Worm (Caenorhabditis elegans): Measurements from ENCODE around the gene lin-12.

lin-12 gene

DNA sequence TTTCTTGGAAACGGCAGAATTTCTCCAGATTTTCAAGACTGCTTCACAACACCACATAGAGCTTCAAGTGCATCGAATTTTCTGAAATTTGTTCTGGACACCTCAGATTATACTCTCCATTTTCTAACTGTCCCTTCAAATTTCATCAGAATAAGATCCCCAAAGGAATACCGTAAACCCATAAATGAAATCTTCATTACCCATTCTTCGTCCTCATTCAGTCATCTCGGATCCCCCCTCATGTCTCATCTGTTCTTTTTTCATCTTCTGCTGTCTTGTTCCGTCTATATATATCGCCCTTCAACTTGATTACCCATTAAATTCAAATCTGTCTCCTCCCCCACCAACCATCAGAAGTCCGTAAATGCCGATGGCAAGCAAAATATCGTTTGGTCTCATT lies 42.8 kb upstream of the lin-12 start:
- no peak for TF ChIP-seq nhr-12 (tag; optimal IDR thresholded peaks at IDR 0.05)
- no peak for TF ChIP-seq ztf-11 (tag; optimal IDR thresholded peaks at IDR 0.05)
- no peak for TF ChIP-seq jun-1 (tag; optimal IDR thresholded peaks at IDR 0.05)
- no peak for TF ChIP-seq ceh-16 (tag; optimal IDR thresholded peaks at IDR 0.05)
- no peak for TF ChIP-seq nhr-23 (tag; optimal IDR thresholded peaks at IDR 0.05)
- no peak for TF ChIP-seq nhr-28 (tag; optimal IDR thresholded peaks at IDR 0.05)
- no peak for TF ChIP-seq aly-2 (tag; optimal IDR thresholded peaks at IDR 0.05)
- TF ChIP-seq unc-39 (tag; optimal IDR thresholded peaks at IDR 0.05) = no peak
- no peak for TF ChIP-seq ceh-82 (tag; optimal IDR thresholded peaks at IDR 0.05)
- no peak for TF ChIP-seq lin-39 (tag; optimal IDR thresholded peaks at IDR 0.05)

- TF ChIP-seq ztf-11 (tag; optimal IDR thresholded peaks at IDR 0.05) (no peak), nhr-25 (tag; optimal IDR thresholded peaks at IDR 0.05) (peak; percentile 17)
Observed at ce11 chrIII:9112479-9112878, 41.2 kb upstream of the lin-12 start.

DNA sequence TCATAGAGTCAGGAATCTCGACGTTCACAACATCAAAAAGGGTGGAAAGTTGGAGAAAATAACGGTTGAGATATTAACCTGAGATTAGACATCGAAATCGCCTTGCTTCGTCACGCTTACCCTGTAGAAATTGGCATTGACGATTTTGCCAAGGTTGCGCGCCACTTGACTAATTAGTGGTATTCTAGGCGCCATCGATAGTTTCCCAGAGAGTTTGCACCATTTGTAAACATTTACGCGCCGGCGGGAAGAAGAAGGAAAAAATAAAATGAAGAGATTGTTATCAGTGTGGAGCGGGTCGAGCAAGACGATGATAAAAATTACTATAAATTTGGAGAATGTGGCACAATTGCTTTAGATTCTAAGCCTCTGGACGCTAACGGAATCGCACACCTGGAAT lies 39.0 kb upstream of the lin-12 start:
- peak; percentile 17 for TF ChIP-seq nhr-25 (tag; optimal IDR thresholded peaks at IDR 0.05)
- TF ChIP-seq aly-2 (tag; optimal IDR thresholded peaks at IDR 0.05) = no peak
- peak; percentile 46 for TF ChIP-seq elt-2 (tag; optimal IDR thresholded peaks at IDR 0.05)
- no peak for TF ChIP-seq eor-1 (tag; optimal IDR thresholded peaks at IDR 0.05)

ce11 chrIII:9109726-9110125 lies 38.5 kb upstream of the lin-12 start:
- TF ChIP-seq R02D3.7 (tag; optimal IDR thresholded peaks at IDR 0.05) = no peak

ce11 chrIII:9109172-9109571 lies 37.9 kb upstream of the lin-12 start, which contains the start of gene cya-1:
TSS of gene cya-1 (minus strand) at chrIII:9109272.
- no peak for TF ChIP-seq egl-5 (tag; optimal IDR thresholded peaks at IDR 0.05)
- TF ChIP-seq ceh-16 (tag; optimal IDR thresholded peaks at IDR 0.05) = no peak
- no peak for TF ChIP-seq elt-2 (tag; optimal IDR thresholded peaks at IDR 0.05)
- no peak for TF ChIP-seq R02D3.7 (tag; optimal IDR thresholded peaks at IDR 0.05)
- no peak for TF ChIP-seq fos-1 (tag; optimal IDR thresholded peaks at IDR 0.05)

ce11 chrIII:9105653-9106052 lies 34.4 kb upstream of the lin-12 start:
- TF ChIP-seq lin-39 (tag; optimal IDR thresholded peaks at IDR 0.05) = no peak

DNA sequence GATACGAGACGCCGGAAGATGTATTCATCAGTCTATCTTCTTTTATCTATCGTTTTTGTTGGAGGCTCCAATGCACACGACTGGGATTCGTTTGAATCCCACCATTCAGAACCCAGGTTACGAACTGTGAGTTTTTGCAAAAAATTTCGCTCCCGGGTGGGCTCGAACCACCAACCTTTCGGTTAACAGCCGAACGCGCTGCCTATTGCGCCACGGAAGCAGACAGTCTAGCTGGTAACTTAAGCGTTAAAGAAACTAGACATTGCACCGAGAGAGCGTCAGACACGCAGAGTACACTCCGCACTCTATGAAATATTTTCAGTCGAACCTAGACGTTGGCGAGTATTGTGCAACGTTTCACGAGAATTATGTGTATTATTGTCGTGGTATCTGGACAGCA lies 32.8 kb upstream of the lin-12 start:
- TF ChIP-seq fkh-10 (GFP tag; optimal IDR thresholded peaks at IDR 0.05) = no peak
- TF ChIP-seq lin-39 (tag; optimal IDR thresholded peaks at IDR 0.05) = peak; percentile 19
- TF ChIP-seq nhr-237 (tag; optimal IDR thresholded peaks at IDR 0.05) = no peak
- TF ChIP-seq pqm-1 (tag; optimal IDR thresholded peaks at IDR 0.05) = peak; percentile 26
- peak; percentile 9 for TF ChIP-seq nhr-25 (tag; optimal IDR thresholded peaks at IDR 0.05)
- TF ChIP-seq elt-2 (tag; optimal IDR thresholded peaks at IDR 0.05) = peak; percentile 34
- peak; percentile 24 for TF ChIP-seq nhr-43 (tag; optimal IDR thresholded peaks at IDR 0.05; ENCODE audit: poor library complexity, severe bottlenecking)
- TF ChIP-seq nfya-1 (tag; optimal IDR thresholded peaks at IDR 0.05; ENCODE audit: insufficient read depth) = no peak
- TF ChIP-seq ama-1 (optimal IDR thresholded peaks at IDR 0.05) = peak; percentile 30
- TF ChIP-seq skn-1 (tag; optimal IDR thresholded peaks at IDR 0.05) = peak; percentile 17
- no peak for TF ChIP-seq egl-27 (tag; optimal IDR thresholded peaks at IDR 0.05)
- no peak for TF ChIP-seq R02D3.7 (tag; optimal IDR thresholded peaks at IDR 0.05)
- no peak for TF ChIP-seq mdl-1 (tag; optimal IDR thresholded peaks at IDR 0.05)
- peak; percentile 15 for TF ChIP-seq lsy-12 (tag; optimal IDR thresholded peaks at IDR 0.05)

- TF ChIP-seq fkh-2 (tag; optimal IDR thresholded peaks at IDR 0.05) = no peak
- no peak for TF ChIP-seq ceh-28 (tag; optimal IDR thresholded peaks at IDR 0.05)
- TF ChIP-seq pha-4 (tag; optimal IDR thresholded peaks at IDR 0.05) = no peak
- no peak for TF ChIP-seq unc-39 (tag; optimal IDR thresholded peaks at IDR 0.05)
- TF ChIP-seq elt-1 (tag; optimal IDR thresholded peaks at IDR 0.05) = no peak
- no peak for TF ChIP-seq nhr-43 (tag; optimal IDR thresholded peaks at IDR 0.05; ENCODE audit: poor library complexity, severe bottlenecking)
- TF ChIP-seq nhr-11 (tag; optimal IDR thresholded peaks at IDR 0.05) = no peak
Observed at ce11 chrIII:9103643-9104042, 32.4 kb upstream of the lin-12 start, which contains the start of gene dos-1. TSS of gene dos-1 (plus strand) at chrIII:9103943.
